Fruit fly (Drosophila melanogaster): ENCODE results near the gene CG31908.
A peak's percentile ranks its signal among the peaks of the same experiment; 100 is the strongest.

Gene CG31908

dm6 chr2L:7049009-7049647 lies 21.9 kb upstream of the CG31908 start:
- peak; percentile 60 for TF ChIP-seq noc (tag; optimal IDR thresholded peaks at IDR 0.05)

- TF ChIP-seq noc (tag; optimal IDR thresholded peaks at IDR 0.05): peak; percentile 67
Observed at dm6 chr2L:7047703-7048102, 20.5 kb upstream of the CG31908 start.

DNA sequence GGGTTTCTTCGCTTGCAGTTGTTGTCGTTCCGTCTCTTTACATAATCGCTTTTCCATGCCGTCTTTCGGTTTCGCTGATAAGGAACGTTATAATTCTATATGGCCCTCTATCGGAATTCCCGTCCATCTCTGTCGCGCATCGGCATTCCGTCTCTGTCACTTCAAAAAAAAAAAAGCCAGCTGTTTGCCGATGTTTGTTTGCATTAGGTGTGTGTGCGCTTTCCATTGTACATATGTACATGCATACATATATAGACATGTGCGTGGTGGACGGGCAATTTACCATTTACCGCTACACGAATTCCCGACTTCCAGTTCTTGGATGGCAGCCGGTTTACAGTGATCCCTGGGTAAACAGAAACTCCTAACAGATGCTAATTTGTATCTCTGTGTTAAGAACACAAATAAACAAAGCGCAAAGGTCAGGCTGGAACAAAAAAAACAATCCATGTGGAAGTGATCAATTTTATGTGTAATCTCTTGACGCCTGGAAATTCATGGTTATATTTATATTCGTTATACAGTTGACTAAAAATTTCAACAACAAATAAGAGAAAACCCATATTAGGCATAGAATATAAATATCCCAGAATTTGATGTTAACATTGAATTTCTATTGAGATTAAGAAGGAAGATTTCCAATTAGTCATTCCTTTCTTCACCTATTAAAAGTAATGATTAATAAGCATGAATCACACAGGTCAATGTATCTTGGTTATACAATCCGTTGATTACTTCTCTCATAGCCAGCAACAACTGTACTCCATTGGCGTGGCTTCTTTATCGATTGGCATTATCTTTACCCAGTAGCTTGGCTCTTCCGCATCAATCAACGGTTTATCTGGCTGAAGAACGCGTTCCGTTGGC lies 16.1 kb upstream of the CG31908 start:
- TF ChIP-seq noc (tag; optimal IDR thresholded peaks at IDR 0.05): peak; percentile 46

- peak; percentile 64 for TF ChIP-seq noc (tag; optimal IDR thresholded peaks at IDR 0.05)
Observed at dm6 chr2L:7042150-7042811, 15.1 kb upstream of the CG31908 start.

dm6 chr2L:7039342-7039684 lies 12.1 kb upstream of the CG31908 start:
- peak; percentile 72 for TF ChIP-seq noc (tag; optimal IDR thresholded peaks at IDR 0.05)

- no peak for TF ChIP-seq noc (tag; optimal IDR thresholded peaks at IDR 0.05)
Observed at dm6 chr2L:7038404-7039341, 11.5 kb upstream of the CG31908 start.

DNA sequence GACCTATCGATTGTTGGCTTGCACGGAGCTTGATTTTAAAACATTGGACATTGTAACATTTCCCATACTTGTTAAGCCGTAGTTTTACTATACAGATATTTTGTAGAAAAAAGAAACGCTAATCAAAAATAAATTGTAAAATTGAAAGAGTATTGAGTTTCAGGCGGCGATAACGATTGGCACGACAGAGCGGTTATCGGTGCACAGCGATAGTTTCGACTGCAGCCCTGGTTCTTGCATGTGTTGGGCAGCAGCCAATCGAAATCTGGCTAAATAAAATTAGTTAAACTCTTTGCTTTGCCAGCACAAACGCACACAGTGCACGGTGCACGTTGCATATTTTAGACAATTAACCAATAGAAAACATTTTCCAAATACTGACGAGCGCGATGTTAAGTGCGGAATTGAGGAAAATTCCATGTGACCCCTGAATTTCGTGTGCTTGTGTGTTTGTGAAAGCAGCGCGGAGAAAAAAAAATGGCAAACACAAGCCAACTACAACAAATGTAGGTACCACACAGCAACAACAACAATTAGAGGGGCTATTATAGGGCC lies 10.7 kb upstream of the CG31908 start, which contains the start of gene milt:
milt (plus strand) TSS at position 51 of the 555 bp plus-strand sequence.
- TF ChIP-seq noc (tag; optimal IDR thresholded peaks at IDR 0.05): no peak

DNA sequence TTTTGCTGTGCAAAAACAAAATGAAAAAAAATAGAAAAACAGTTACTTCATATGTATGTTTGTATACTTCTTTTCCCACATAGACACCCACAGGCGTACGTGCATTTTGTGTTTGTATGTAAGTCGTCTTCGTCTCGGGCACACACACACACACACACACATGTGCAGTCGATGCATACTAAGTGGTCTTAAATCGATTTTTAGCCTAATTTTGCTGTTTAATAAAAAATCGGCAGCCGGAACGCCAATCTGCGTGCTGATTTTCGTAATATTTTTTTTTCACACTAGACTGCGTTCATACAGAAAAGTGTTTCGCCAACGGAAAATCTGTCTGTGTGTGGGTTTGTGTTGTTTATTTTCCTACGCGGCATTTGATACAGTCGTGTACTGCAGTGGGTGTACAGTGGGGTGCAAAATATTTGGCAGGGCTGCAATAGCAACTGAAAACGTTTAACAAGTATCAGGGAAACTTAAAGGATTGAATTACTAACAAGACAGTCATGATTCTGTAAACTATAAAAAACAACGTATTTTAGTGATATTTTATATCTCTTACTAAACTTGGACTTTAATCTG lies 6.0 kb upstream of the CG31908 start:
- no peak for TF ChIP-seq noc (tag; optimal IDR thresholded peaks at IDR 0.05)

- TF ChIP-seq noc (tag; optimal IDR thresholded peaks at IDR 0.05): peak; percentile 16
Observed at dm6 chr2L:7032517-7032951, 5.3 kb upstream of the CG31908 start, which contains the start of the genes Rab30 and Caper. Gene Rab30 (minus strand): TSS chr2L:7032606. Gene Caper (plus strand): TSS chr2L:7032721.

DNA sequence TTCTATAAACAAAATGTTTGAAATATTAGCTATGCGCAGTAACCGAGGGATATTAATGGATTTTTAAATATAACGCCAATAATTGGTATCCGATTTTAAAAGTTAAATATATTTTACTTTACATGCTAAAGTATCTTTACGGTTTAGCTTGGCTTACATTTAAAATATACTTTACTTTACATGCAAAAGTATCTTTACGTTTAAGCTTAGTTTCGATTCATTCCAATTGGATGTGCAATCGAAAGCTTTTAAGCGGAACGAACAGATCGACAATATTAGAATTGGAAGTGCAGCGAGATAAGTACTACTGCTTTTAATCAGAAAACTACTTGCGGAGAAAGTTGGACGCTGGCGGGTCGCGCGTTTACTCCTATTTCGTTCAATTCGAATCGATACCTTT lies 1.8 kb upstream of the CG31908 start:
- no peak for TF ChIP-seq noc (tag; optimal IDR thresholded peaks at IDR 0.05)

DNA sequence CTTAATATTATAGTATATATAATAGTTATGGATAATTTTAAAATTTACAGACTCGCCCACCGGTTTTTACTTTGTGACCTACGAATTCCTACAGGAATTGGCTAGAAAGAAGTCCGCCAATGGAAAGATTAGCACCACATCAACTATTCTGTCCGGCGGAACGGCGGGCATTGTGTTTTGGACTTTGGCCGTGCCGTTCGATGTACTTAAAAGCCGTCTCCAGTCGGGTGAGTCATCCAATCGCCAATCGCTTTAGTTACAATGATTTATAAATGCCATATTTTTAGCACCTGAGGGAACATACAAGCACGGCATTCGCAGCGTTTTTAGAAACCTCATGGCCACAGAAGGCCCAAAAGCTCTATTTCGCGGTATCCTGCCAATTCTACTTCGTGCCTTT lies 1.3 kb upstream of the CG31908 start:
- TF ChIP-seq noc (tag; optimal IDR thresholded peaks at IDR 0.05): no peak

dm6 chr2L:7026308-7026707 lies 881 bp downstream of the CG31908 start:
- TF ChIP-seq noc (tag; optimal IDR thresholded peaks at IDR 0.05): no peak

- TF ChIP-seq noc (tag; optimal IDR thresholded peaks at IDR 0.05): no peak
Observed at dm6 chr2L:7025247-7025646, 1.9 kb downstream of the CG31908 start.

dm6 chr2L:7023614-7024259 lies 3.5 kb downstream of the CG31908 start, which contains the start of gene Gart:
Gene Gart (minus strand): TSS chr2L:7023898.
- TF ChIP-seq noc (tag; optimal IDR thresholded peaks at IDR 0.05): peak; percentile 80

Measured in whole organism, larva.